Worm (Caenorhabditis elegans) whole organism, early embryonic: ENCODE results near the gene rfl-1.

ENCODE experiments used
- B0310.2 ChIP-seq: sonication (generic microtip); optimal IDR thresholded peaks from 2 replicates; lab custom pipeline; 2016; ENCODE audit warnings: mild to moderate bottlenecking, missing genetic modification characterization, missing compliant biosample characterization
- aly-1 ChIP-seq: sonication (generic microtip); optimal IDR thresholded peaks from 2 replicates; lab custom pipeline; 2016; ENCODE audit warnings: missing genetic modification characterization, missing compliant biosample characterization
- ama-1 ChIP-seq: fragments of 150-350 bp; optimal IDR thresholded peaks from 2 replicates; lab custom pipeline; 2014
- ceh-36 ChIP-seq: sonication (generic microtip); optimal IDR thresholded peaks from 2 replicates; lab custom pipeline; 2016; ENCODE audit warnings: missing genetic modification characterization, inconsistent platforms, missing compliant biosample characterization
- hmbx-1 ChIP-seq: sonication (generic microtip); optimal IDR thresholded peaks from 2 replicates; lab custom pipeline; 2016; ENCODE audit warnings: mild to moderate bottlenecking, missing genetic modification characterization, missing compliant biosample characterization
- hmg-4 ChIP-seq: fragments of 200-800 bp; sonication (Bioruptor generic); optimal IDR thresholded peaks from 2 replicates; lab custom pipeline; 2018; ENCODE audit warnings: mild to moderate bottlenecking, missing genetic modification characterization, missing compliant biosample characterization
- hnd-1 ChIP-seq: sonication (generic microtip); optimal IDR thresholded peaks from 2 replicates; lab custom pipeline; 2016; ENCODE audit warnings: missing genetic modification characterization, missing compliant biosample characterization
- pes-1 ChIP-seq: fragments of 200-800 bp; sonication (Bioruptor generic); IDR thresholded peaks from 2 replicates; pipeline ENCODE4 v1.3.6; 2022; ENCODE audit warnings: missing genetic modification reagents, missing genetic modification characterization, missing compliant biosample characterization
- scrt-1 ChIP-seq: fragments of 200-800 bp; sonication (Bioruptor generic); IDR thresholded peaks from 2 replicates; pipeline ENCODE4 v1.3.6; 2022; ENCODE audit warnings: missing genetic modification characterization, missing compliant biosample characterization
- tra-4 ChIP-seq: sonication (generic microtip); optimal IDR thresholded peaks from 2 replicates; lab custom pipeline; 2017; ENCODE audit warnings: missing genetic modification characterization, missing compliant biosample characterization

DNA sequence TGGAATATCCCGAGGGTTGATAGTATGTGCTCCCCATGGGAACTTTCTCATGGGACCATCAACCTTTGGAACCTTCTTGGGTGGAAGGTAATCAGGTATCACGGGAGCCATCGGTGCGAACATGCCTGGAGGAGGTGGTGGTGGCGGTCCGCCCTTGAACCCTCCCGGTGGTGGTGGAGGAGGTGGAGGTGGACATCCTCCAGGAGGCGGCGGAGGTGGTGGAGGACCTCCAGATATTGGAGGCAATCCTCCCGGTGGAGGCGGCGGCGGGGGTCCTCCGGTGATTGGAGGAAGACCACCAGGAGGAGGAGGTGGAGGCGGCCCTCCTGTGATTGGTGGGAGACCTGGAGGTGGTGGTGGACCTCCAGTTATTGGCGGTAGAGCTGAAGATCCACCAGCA, 4.8 kb downstream of the rfl-1 start:
- TF ChIP-seq hnd-1 (tag; lab: Kevin White, UChicago) (no peak), hmbx-1 (no peak), ama-1 (no peak), tra-4 (tag; lab: Kevin White, UChicago) (no peak), pes-1 (GFP tag; lab: Robert Waterston, UW) (no peak), hmg-4 (GFP tag; lab: Kevin White, UChicago) (no peak), ceh-36 (tag; lab: Kevin White, UChicago) (no peak), scrt-1 (GFP tag; lab: Robert Waterston, UW) (no peak), B0310.2 (no peak), aly-1 (tag; lab: Kevin White, UChicago) (no peak)
